Worm (Caenorhabditis elegans): Measurements from ENCODE around the gene ced-3.

The ced-3 gene

ce11 chrIV:13205891-13206290, 2.0 kb upstream of the ced-3 start:
- TF ChIP-seq snu-23 (GFP tag; optimal IDR thresholded peaks at IDR 0.05) = peak; percentile 28
- peak; percentile 78 to 82 for TF ChIP-seq efl-1 (optimal IDR thresholded peaks at IDR 0.05)
- peak; percentile 82 to 98 for TF ChIP-seq efl-1 (GFP tag; optimal IDR thresholded peaks at IDR 0.05 in 1 of 2)
- peak; percentile 7 for TF ChIP-seq F16B12.6 (tag; optimal IDR thresholded peaks at IDR 0.05)
- peak; percentile 65 to 90 for TF ChIP-seq lin-35 (GFP tag; optimal IDR thresholded peaks at IDR 0.05)
- TF ChIP-seq dpl-1 (GFP tag; optimal IDR thresholded peaks at IDR 0.05) = peak; percentile 68 to 84 (median 77)
- TF ChIP-seq ceh-82 (tag; optimal IDR thresholded peaks at IDR 0.05) = peak in 1 of 3 experiments; percentile 21
- no peak for TF ChIP-seq ceh-88 (GFP tag; IDR thresholded peaks at IDR 0.05)
- no peak for TF ChIP-seq mep-1 (tag; optimal IDR thresholded peaks at IDR 0.05)
- no peak for TF ChIP-seq skn-1 (tag; optimal IDR thresholded peaks at IDR 0.05)
- TF ChIP-seq lsy-2 (tag; optimal IDR thresholded peaks at IDR 0.05) = peak in 1 of 2 experiments; percentile 65
- no peak for TF ChIP-seq nhr-237 (tag; optimal IDR thresholded peaks at IDR 0.05)

ce11 chrIV:13197282-13197681, 6.7 kb downstream of the ced-3 start, which contains the start of gene C48D1.1:
TSS of gene C48D1.1 (minus strand) at chrIV:13197382.
- no peak for TF ChIP-seq swsn-7 (tag; optimal IDR thresholded peaks at IDR 0.05)
- TF ChIP-seq ets-5 (GFP tag; IDR thresholded peaks at IDR 0.05) = no peak
- TF ChIP-seq tlp-1 (tag; optimal IDR thresholded peaks at IDR 0.05) = no peak
- TF ChIP-seq nhr-12 (tag; optimal IDR thresholded peaks at IDR 0.05) = no peak
- TF ChIP-seq elt-2 (tag; optimal IDR thresholded peaks at IDR 0.05) = no peak
- no peak for TF ChIP-seq fkh-4 (tag; optimal IDR thresholded peaks at IDR 0.05; ENCODE audit: borderline replicate concordance)
- no peak for TF ChIP-seq snpc-4 (tag; optimal IDR thresholded peaks at IDR 0.05)
- no peak for TF ChIP-seq lin-13 (GFP tag; optimal IDR thresholded peaks at IDR 0.05)
- no peak for TF ChIP-seq nhr-28 (tag; optimal IDR thresholded peaks at IDR 0.05)
- TF ChIP-seq lin-39 (tag; optimal IDR thresholded peaks at IDR 0.05) = no peak
- no peak for TF ChIP-seq nhr-90 (tag; optimal IDR thresholded peaks at IDR 0.05; ENCODE audit: poor library complexity)
- TF ChIP-seq irx-1 (tag; optimal IDR thresholded peaks at IDR 0.05) = no peak
- TF ChIP-seq nhr-20 (tag; optimal IDR thresholded peaks at IDR 0.05) = no peak
- no peak for TF ChIP-seq hlh-17 (GFP tag; optimal IDR thresholded peaks at IDR 0.05; ENCODE audit: borderline replicate concordance)
- no peak for TF ChIP-seq C04F5.9 (tag; optimal IDR thresholded peaks at IDR 0.05)

- TF ChIP-seq nhr-20 (tag; optimal IDR thresholded peaks at IDR 0.05) (no peak), efl-3 (GFP tag; optimal IDR thresholded peaks at IDR 0.05) (no peak), ztf-11 (tag; optimal IDR thresholded peaks at IDR 0.05) (no peak), egl-27 (tag; optimal IDR thresholded peaks at IDR 0.05) (no peak), ceh-63 (GFP tag; optimal IDR thresholded peaks at IDR 0.05) (no peak), ces-1 (GFP tag; optimal IDR thresholded peaks at IDR 0.05) (no peak), nhr-19 (GFP tag; conservative IDR thresholded peaks at IDR 0.05) (no peak), sptf-1 (tag; optimal IDR thresholded peaks at IDR 0.05) (no peak)
These were observed 10.7 kb downstream of the ced-3 start, which contains the start of gene F58D2.5 for ce11 chrIV:13193239-13193638. TSS of gene F58D2.5 (minus strand) at chrIV:13193339.

ce11 chrIV:13190075-13190474, 13.9 kb downstream of the ced-3 start:
- TF ChIP-seq nhr-77 (tag; optimal IDR thresholded peaks at IDR 0.05) (no peak), efl-1 (optimal IDR thresholded peaks at IDR 0.05) (no peak), efl-1 (GFP tag; optimal IDR thresholded peaks at IDR 0.05 in 1 of 2) (peak in 1 of 2 experiments; percentile 65)

ce11 chrIV:13189467-13189866, 14.5 kb downstream of the ced-3 start, which contains the start of gene F58D2.2:
TSS of gene F58D2.2 (plus strand) at chrIV:13189767.
- TF ChIP-seq blmp-1 (tag; optimal IDR thresholded peaks at IDR 0.05) = no peak
- TF ChIP-seq ztf-11 (tag; optimal IDR thresholded peaks at IDR 0.05) = no peak
- TF ChIP-seq egl-13 (tag; optimal IDR thresholded peaks at IDR 0.05) = no peak
- TF ChIP-seq swsn-7 (tag; optimal IDR thresholded peaks at IDR 0.05) = no peak
- TF ChIP-seq ceh-88 (GFP tag; IDR thresholded peaks at IDR 0.05) = no peak
- no peak for TF ChIP-seq unc-62 (GFP tag; optimal IDR thresholded peaks at IDR 0.05)
- TF ChIP-seq grh-1 (GFP tag; IDR thresholded peaks at IDR 0.05) = no peak
- TF ChIP-seq sptf-1 (tag; optimal IDR thresholded peaks at IDR 0.05) = no peak
- no peak for TF ChIP-seq fkh-10 (GFP tag; optimal IDR thresholded peaks at IDR 0.05)
- no peak for TF ChIP-seq nhr-76 (tag; optimal IDR thresholded peaks at IDR 0.05)
- TF ChIP-seq xbp-1 (tag; optimal IDR thresholded peaks at IDR 0.05) = no peak
- TF ChIP-seq unc-86 (tag; optimal IDR thresholded peaks at IDR 0.05) = no peak
- TF ChIP-seq ceh-82 (tag; optimal IDR thresholded peaks at IDR 0.05) = no peak
- TF ChIP-seq vab-15 (tag; optimal IDR thresholded peaks at IDR 0.05) = no peak
- TF ChIP-seq nhr-71 (tag; optimal IDR thresholded peaks at IDR 0.05) = no peak
- TF ChIP-seq nhr-28 (tag; optimal IDR thresholded peaks at IDR 0.05) = no peak

All from whole organism, L1 larva.